Worm (Caenorhabditis elegans) whole organism, L1 larva: ENCODE measurements around the gene C50H2.5.
A peak's percentile ranks its signal among the peaks of the same experiment; 100 is the strongest.

ENCODE experiments used
- C16A3.4 ChIP-seq: fragments of 150-350 bp; optimal IDR thresholded peaks from 2 replicates; lab custom pipeline; 2014; ENCODE audit warnings: missing biosample characterization, missing genetic modification characterization
- F16B12.6 ChIP-seq: fragments of 150-350 bp; optimal IDR thresholded peaks from 2 replicates; lab custom pipeline; 2014; ENCODE audit warnings: missing biosample characterization, missing genetic modification characterization
- alr-1 ChIP-seq: fragments of 200-800 bp; sonication (Bioruptor generic); optimal IDR thresholded peaks from 2 replicates; lab custom pipeline; 2018; ENCODE audit warnings: borderline replicate concordance, mild to moderate bottlenecking, missing genetic modification characterization, missing compliant biosample characterization
- ama-1 ChIP-seq: fragments of 150-350 bp; optimal IDR thresholded peaks from 2 replicates; lab custom pipeline; 2014
- blmp-1 ChIP-seq: fragments of 150-350 bp; optimal IDR thresholded peaks from 2 replicates; lab custom pipeline; 2014; ENCODE audit warnings: missing biosample characterization, missing genetic modification characterization
- ceh-82 ChIP-seq, 3 experiments: fragments of 150-350 bp in 1 of 3; sonication (generic microtip) in 2 of 3; optimal IDR thresholded peaks; 2 replicates each; lab custom pipeline; 2014 to 2017; ENCODE audit warnings: missing biosample characterization in 3 of 3, missing genetic modification characterization in 3 of 3
- ceh-88 ChIP-seq: fragments of 200-800 bp; sonication (Bioruptor generic); IDR thresholded peaks from 2 replicates; pipeline ENCODE4 v1.3.6; 2022; ENCODE audit warnings: missing genetic modification characterization, missing compliant biosample characterization
- ceh-90 ChIP-seq: sonication (generic microtip); optimal IDR thresholded peaks from 2 replicates; lab custom pipeline; 2016; ENCODE audit warnings: missing genetic modification characterization, missing compliant biosample characterization
- dpl-1 ChIP-seq, 3 experiments: fragments of 150-350 bp in 2 of 3; sonication (generic microtip) in 1 of 3; optimal IDR thresholded peaks; 2 replicates each; lab custom pipeline; 2014 to 2017; ENCODE audit warnings: missing biosample characterization in 3 of 3, missing genetic modification characterization in 3 of 3, missing genetic modification reagents in 3 of 3
- dsc-1 ChIP-seq: sonication (generic microtip); optimal IDR thresholded peaks from 2 replicates; lab custom pipeline; 2016; ENCODE audit warnings: mild to moderate bottlenecking, missing genetic modification characterization, missing compliant biosample characterization
- efl-1 ChIP-seq, 4 experiments: fragments of 150-350 bp; optimal IDR thresholded peaks in 3 of 4; peaks in 1 of 4; 1 replicate in 1 of 4; 2 replicates in 3 of 4; lab custom pipeline; 2014; ENCODE audit warnings: missing biosample characterization in 2 of 4, missing genetic modification characterization in 2 of 4, missing genetic modification reagents in 2 of 4
- elt-2 ChIP-seq: sonication (generic microtip); optimal IDR thresholded peaks from 2 replicates; lab custom pipeline; 2016; ENCODE audit warnings: missing genetic modification characterization, mild to moderate bottlenecking, inconsistent platforms, missing compliant biosample characterization, missing genetic modification reagents
- ets-5 ChIP-seq: fragments of 200-800 bp; sonication (Bioruptor generic); IDR thresholded peaks from 2 replicates; pipeline ENCODE4 v1.3.6; 2022; ENCODE audit warnings: missing genetic modification characterization, missing compliant biosample characterization
- fkh-10 ChIP-seq: sonication (generic microtip); optimal IDR thresholded peaks from 2 replicates; lab custom pipeline; 2017; ENCODE audit warnings: missing biosample characterization, missing genetic modification reagents, missing genetic modification characterization
- fkh-8 ChIP-seq: sonication (generic microtip); optimal IDR thresholded peaks from 2 replicates; lab custom pipeline; 2016; ENCODE audit warnings: mild to moderate bottlenecking, missing genetic modification characterization, missing compliant biosample characterization
- grh-1 ChIP-seq: fragments of 200-800 bp; sonication (Bioruptor generic); IDR thresholded peaks from 2 replicates; pipeline ENCODE4 v1.3.6; 2022; ENCODE audit warnings: missing genetic modification reagents, missing genetic modification characterization, missing compliant biosample characterization
- hlh-17 ChIP-seq: fragments of 200-800 bp; sonication (Bioruptor generic); optimal IDR thresholded peaks from 2 replicates; lab custom pipeline; 2018; ENCODE audit warnings: missing genetic modification characterization, mild to moderate bottlenecking, missing compliant biosample characterization, moderate library complexity, borderline replicate concordance
- hpl-2 ChIP-seq: fragments of 150-350 bp; optimal IDR thresholded peaks from 2 replicates; lab custom pipeline; 2014; ENCODE audit warnings: missing biosample characterization, missing genetic modification reagents, missing genetic modification characterization
- jun-1 ChIP-seq: fragments of 150-350 bp; optimal IDR thresholded peaks from 2 replicates; lab custom pipeline; 2014; ENCODE audit warnings: missing biosample characterization, missing genetic modification reagents, missing genetic modification characterization
- lin-15B ChIP-seq: fragments of 150-350 bp; sonication (generic microtip); optimal IDR thresholded peaks from 3 replicates; lab custom pipeline; 2014; ENCODE audit warnings: missing biosample characterization, missing genetic modification characterization
- lin-35 ChIP-seq, 2 experiments: fragments of 150-350 bp; optimal IDR thresholded peaks; 2 replicates each; lab custom pipeline; 2014; ENCODE audit warnings: missing biosample characterization in 2 of 2, missing genetic modification characterization in 2 of 2, missing genetic modification reagents in 2 of 2
- lsy-2 ChIP-seq, 2 experiments: fragments of 150-350 bp; optimal IDR thresholded peaks; 2 replicates each; lab custom pipeline; 2014; ENCODE audit warnings: missing biosample characterization in 2 of 2, missing genetic modification characterization in 2 of 2
- mdl-1 ChIP-seq, 2 experiments: fragments of 150-350 bp; optimal IDR thresholded peaks; 2 replicates each; lab custom pipeline; 2014 to 2017; ENCODE audit warnings: missing biosample characterization in 2 of 2, missing genetic modification characterization in 2 of 2, inconsistent platforms in 1 of 2
- mef-2 ChIP-seq: fragments of 150-350 bp; optimal IDR thresholded peaks from 2 replicates; lab custom pipeline; 2014; ENCODE audit warnings: missing biosample characterization, missing genetic modification characterization
- mep-1 ChIP-seq: fragments of 150-350 bp; optimal IDR thresholded peaks from 2 replicates; lab custom pipeline; 2014; ENCODE audit warnings: missing biosample characterization, missing genetic modification characterization
- nhr-12 ChIP-seq: sonication (generic microtip); optimal IDR thresholded peaks from 2 replicates; lab custom pipeline; 2017; ENCODE audit warnings: missing biosample characterization, missing genetic modification characterization
- nhr-28 ChIP-seq: fragments of 150-350 bp; optimal IDR thresholded peaks from 2 replicates; lab custom pipeline; 2014; ENCODE audit warnings: missing biosample characterization, missing genetic modification characterization
- nhr-47 ChIP-seq: sonication (generic microtip); optimal IDR thresholded peaks from 2 replicates; lab custom pipeline; 2016; ENCODE audit warnings: mild to moderate bottlenecking, missing genetic modification characterization, moderate library complexity, missing compliant biosample characterization
- nhr-71 ChIP-seq: sonication (generic microtip); optimal IDR thresholded peaks from 2 replicates; lab custom pipeline; 2016; ENCODE audit warnings: mild to moderate bottlenecking, missing genetic modification characterization, moderate library complexity, missing compliant biosample characterization
- nhr-84 ChIP-seq: sonication (generic microtip); optimal IDR thresholded peaks from 2 replicates; lab custom pipeline; 2017; ENCODE audit warnings: missing biosample characterization, missing genetic modification characterization
- nhr-90 ChIP-seq: sonication (generic microtip); optimal IDR thresholded peaks from 2 replicates; lab custom pipeline; 2016; ENCODE audit warnings: mild to moderate bottlenecking, missing genetic modification characterization, missing compliant biosample characterization; ENCODE audit not compliant: poor library complexity
- pag-3 ChIP-seq: sonication (generic microtip); optimal IDR thresholded peaks from 2 replicates; lab custom pipeline; 2017; ENCODE audit warnings: missing genetic modification characterization, mild to moderate bottlenecking, missing compliant biosample characterization, antibody characterized with exemption, borderline replicate concordance; ENCODE audit not compliant: insufficient read depth
- pqm-1 ChIP-seq: sonication (generic microtip); optimal IDR thresholded peaks from 3 replicates; lab custom pipeline; 2017; ENCODE audit warnings: missing biosample characterization, missing genetic modification characterization
- sup-37 ChIP-seq: fragments of 200-800 bp; sonication (Bioruptor generic); optimal IDR thresholded peaks from 2 replicates; lab custom pipeline; 2018; ENCODE audit warnings: mild to moderate bottlenecking, missing genetic modification characterization, missing compliant biosample characterization
- swsn-7 ChIP-seq: sonication (generic microtip); optimal IDR thresholded peaks from 2 replicates; lab custom pipeline; 2016; ENCODE audit warnings: missing genetic modification characterization, missing compliant biosample characterization
- unc-130 ChIP-seq: fragments of 150-350 bp; optimal IDR thresholded peaks from 2 replicates; lab custom pipeline; 2017; ENCODE audit warnings: missing biosample characterization, missing genetic modification characterization, inconsistent platforms
- unc-98 ChIP-seq: fragments of 200-800 bp; sonication (Bioruptor generic); IDR thresholded peaks from 2 replicates; pipeline ENCODE4 v1.3.6; 2022; ENCODE audit warnings: missing genetic modification characterization, missing compliant biosample characterization
- vab-15 ChIP-seq: sonication (generic microtip); optimal IDR thresholded peaks from 2 replicates; lab custom pipeline; 2017; ENCODE audit warnings: missing genotype, mild to moderate bottlenecking, missing genetic modification characterization, missing compliant biosample characterization
- ztf-4 ChIP-seq: fragments of 150-350 bp; optimal IDR thresholded peaks from 2 replicates; lab custom pipeline; 2014; ENCODE audit warnings: missing biosample characterization, missing genetic modification characterization

C50H2.5 gene

ce11 chrV:9924389-9924788, 5.9 kb downstream of the C50H2.5 start:
- TF ChIP-seq ceh-90 (tag; lab: Kevin White, UChicago): no peak
- TF ChIP-seq elt-2 (tag; lab: Kevin White, UChicago): peak; percentile 52
- TF ChIP-seq pqm-1 (tag; lab: Kevin White, UChicago): peak; percentile 1

DNA sequence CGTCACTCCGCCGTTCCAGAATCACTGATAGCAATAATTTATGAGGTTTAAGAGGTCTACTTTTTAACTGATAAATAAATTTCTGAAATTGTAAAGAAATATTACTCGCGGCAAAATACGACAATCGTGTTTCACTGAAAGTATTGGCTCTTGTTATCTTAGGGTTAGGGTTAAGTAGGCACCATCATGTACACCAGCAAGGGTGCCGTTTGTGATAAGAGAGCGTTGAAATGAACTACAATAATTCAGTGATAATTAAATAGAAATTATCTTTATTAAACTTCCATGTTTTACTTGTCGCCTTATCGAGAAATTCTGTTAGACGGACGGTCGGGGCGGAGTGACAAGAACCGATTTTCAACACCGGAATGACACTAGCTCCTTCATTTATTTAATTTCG, 7.1 kb downstream of the C50H2.5 start:
- TF ChIP-seq elt-2 (tag; lab: Kevin White, UChicago): peak; percentile 96
- TF ChIP-seq nhr-71: peak; percentile 2
- no peak for TF ChIP-seq alr-1 (tag; lab: Kevin White, UChicago)
- no peak for TF ChIP-seq hlh-17 (GFP tag; lab: Kevin White, UChicago)
- TF ChIP-seq nhr-90 (tag; lab: Kevin White, UChicago): peak; percentile 19
- peak; percentile 43 for TF ChIP-seq jun-1 (tag; lab: Kevin White, UChicago)
- no peak for TF ChIP-seq efl-1 (optimal IDR thresholded peaks at IDR 0.05; lab: Kevin White, UChicago)
- TF ChIP-seq efl-1 (GFP tag; optimal IDR thresholded peaks at IDR 0.05 in 1 of 2; lab: Kevin White, UChicago): peak in 1 of 2 experiments; percentile 27
- TF ChIP-seq pqm-1 (tag; lab: Kevin White, UChicago): peak; percentile 39

DNA sequence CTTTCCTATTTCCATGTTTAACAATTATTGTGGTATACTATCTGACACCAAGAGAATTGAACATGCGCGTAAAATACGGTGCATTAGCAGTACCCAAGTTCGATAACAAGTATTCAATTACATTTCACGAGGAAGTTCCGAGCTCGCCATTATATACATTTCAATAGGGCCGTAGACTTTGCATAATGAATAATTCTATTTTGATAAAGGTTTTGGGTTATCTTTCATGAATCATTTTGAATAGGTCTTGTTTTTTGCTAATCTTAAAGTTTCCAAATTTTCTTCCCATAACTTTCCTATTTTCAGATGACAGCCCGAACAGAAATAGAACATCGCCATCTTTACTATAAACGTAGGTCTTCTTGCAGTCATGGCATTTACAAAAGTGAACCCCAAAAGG, 7.7 kb downstream of the C50H2.5 start, which contains the start of gene C50H2.13:
C50H2.13 (plus strand) TSS at position 301 of the 400 bp plus-strand sequence.
- no peak for TF ChIP-seq ceh-88 (GFP tag; lab: Robert Waterston, UW)
- no peak for TF ChIP-seq lin-15B (tag; lab: Kevin White, UChicago)
- TF ChIP-seq blmp-1 (tag; lab: Kevin White, UChicago): no peak
- no peak for TF ChIP-seq unc-98 (GFP tag; lab: Robert Waterston, UW)
- no peak for TF ChIP-seq vab-15 (tag; lab: Kevin White, UChicago)
- no peak for TF ChIP-seq nhr-47
- TF ChIP-seq lin-35 (GFP tag; optimal IDR thresholded peaks at IDR 0.05; lab: Kevin White, UChicago): no peak
- no peak for TF ChIP-seq grh-1 (GFP tag; lab: Robert Waterston, UW)
- no peak for TF ChIP-seq fkh-10 (GFP tag; lab: Kevin White, UChicago)
- TF ChIP-seq jun-1 (tag; lab: Kevin White, UChicago): no peak
- no peak for TF ChIP-seq mef-2 (tag; lab: Kevin White, UChicago)

- TF ChIP-seq swsn-7: no peak
- no peak for TF ChIP-seq ets-5 (GFP tag; lab: Robert Waterston, UW)
- no peak for TF ChIP-seq lin-15B (tag; lab: Kevin White, UChicago)
- TF ChIP-seq efl-1 (optimal IDR thresholded peaks at IDR 0.05; lab: Kevin White, UChicago): no peak
- TF ChIP-seq efl-1 (GFP tag; optimal IDR thresholded peaks at IDR 0.05 in 1 of 2; lab: Kevin White, UChicago): peak in 1 of 2 experiments; percentile 34
- no peak for TF ChIP-seq sup-37 (GFP tag; lab: Kevin White, UChicago)
Measured at ce11 chrV:9927381-9927780, 8.9 kb downstream of the C50H2.5 start.

- TF ChIP-seq elt-2 (tag; lab: Kevin White, UChicago): peak; percentile 73
- TF ChIP-seq nhr-90 (tag; lab: Kevin White, UChicago): no peak
- TF ChIP-seq lin-35 (GFP tag; optimal IDR thresholded peaks at IDR 0.05; lab: Kevin White, UChicago): peak in 1 of 2 experiments; percentile 28
- TF ChIP-seq, all 84 proteins: peak for 2
Measured at ce11 chrV:9927954-9928353, 9.4 kb downstream of the C50H2.5 start.

ce11 chrV:9930612-9931065, 12.1 kb downstream of the C50H2.5 start, which contains the start of the genes rmh-2 and suds-3:
Gene rmh-2 (minus strand): TSS chrV:9930775.
Gene suds-3 (plus strand): TSS chrV:9931015.
- TF ChIP-seq ztf-4 (tag; lab: Kevin White, UChicago): no peak
- no peak for TF ChIP-seq nhr-84 (tag; lab: Kevin White, UChicago)
- peak; percentile 53 for TF ChIP-seq C16A3.4 (tag; lab: Kevin White, UChicago)
- TF ChIP-seq F16B12.6: no peak
- peak in 1 of 2 experiments; percentile 16 for TF ChIP-seq mdl-1 (tag; optimal IDR thresholded peaks at IDR 0.05; lab: Kevin White, UChicago)
- no peak for TF ChIP-seq grh-1 (GFP tag; lab: Robert Waterston, UW)
- TF ChIP-seq dpl-1 (GFP tag; optimal IDR thresholded peaks at IDR 0.05; lab: Kevin White, UChicago): peak; percentile 72 to 87 (median 82)
- peak; percentile 11 for TF ChIP-seq dsc-1
- TF ChIP-seq nhr-28 (tag; lab: Kevin White, UChicago): no peak
- no peak for TF ChIP-seq pag-3 (tag; lab: Kevin White, UChicago)
- no peak for TF ChIP-seq ceh-90 (tag; lab: Kevin White, UChicago)
- TF ChIP-seq hpl-2 (GFP tag; lab: Kevin White, UChicago): no peak
- no peak for TF ChIP-seq ama-1 (lab: Kevin White, UChicago)
- TF ChIP-seq mep-1 (tag; lab: Kevin White, UChicago): no peak
- no peak for TF ChIP-seq ceh-88 (GFP tag; lab: Robert Waterston, UW)
- peak; percentile 20 for TF ChIP-seq swsn-7
- TF ChIP-seq nhr-12 (tag; lab: Kevin White, UChicago): no peak
- peak in 1 of 3 experiments; percentile 9 for TF ChIP-seq ceh-82 (tag; optimal IDR thresholded peaks at IDR 0.05; lab: Kevin White, UChicago)
- peak in 1 of 2 experiments; percentile 69 for TF ChIP-seq lsy-2 (tag; optimal IDR thresholded peaks at IDR 0.05; lab: Kevin White, UChicago)
- peak; percentile 69 to 92 for TF ChIP-seq lin-35 (GFP tag; optimal IDR thresholded peaks at IDR 0.05; lab: Kevin White, UChicago)
- no peak for TF ChIP-seq jun-1 (tag; lab: Kevin White, UChicago)
- TF ChIP-seq unc-130: peak; percentile 9
- TF ChIP-seq fkh-8: no peak
